Worm (Caenorhabditis elegans) whole organism, young adult: Measurements from ENCODE around the gene C26E6.1.

Source experiments
- F10E7.11 ChIP-seq: sonication (generic microtip); optimal IDR thresholded peaks from 2 replicates; lab custom pipeline; 2017; ENCODE audit warnings: mild to moderate bottlenecking, missing genetic modification characterization, moderate library complexity, missing compliant biosample characterization
- F33H1.4 ChIP-seq: fragments of 200-800 bp; sonication (Bioruptor generic); IDR thresholded peaks from 2 replicates; pipeline ENCODE4 v1.3.6; 2022; ENCODE audit warnings: missing genetic modification reagents, missing genetic modification characterization, missing compliant biosample characterization
- F37B4.10 ChIP-seq: fragments of 200-800 bp; sonication (Bioruptor generic); IDR thresholded peaks from 2 replicates; pipeline ENCODE4 v1.3.6; 2022; ENCODE audit warnings: missing genetic modification characterization, missing compliant biosample characterization
- F55B11.4 ChIP-seq: sonication (generic microtip); optimal IDR thresholded peaks from 2 replicates; lab custom pipeline; 2016; ENCODE audit warnings: missing compliant biosample characterization, missing genetic modification characterization, borderline replicate concordance; ENCODE audit not compliant: insufficient read depth
- K11D2.4 ChIP-seq: fragments of 200-800 bp; sonication (Bioruptor generic); IDR thresholded peaks from 2 replicates; pipeline ENCODE4 v1.3.6; 2022; ENCODE audit warnings: missing genetic modification reagents, missing genetic modification characterization, missing compliant biosample characterization
- T07F8.4 ChIP-seq: sonication (generic microtip); optimal IDR thresholded peaks from 2 replicates; lab custom pipeline; 2016; ENCODE audit warnings: mild to moderate bottlenecking, missing genetic modification characterization, moderate library complexity, missing compliant biosample characterization
- Y53G8AR.9 ChIP-seq: fragments of 200-800 bp; sonication (Bioruptor generic); conservative IDR thresholded peaks from 2 replicates; pipeline ENCODE4 v1.3.6; 2022; ENCODE audit warnings: missing genetic modification reagents, missing genetic modification characterization, missing compliant biosample characterization
- ZK185.1 ChIP-seq: sonication (generic microtip); optimal IDR thresholded peaks from 2 replicates; lab custom pipeline; 2016; ENCODE audit warnings: mild to moderate bottlenecking, missing genetic modification characterization, missing compliant biosample characterization; ENCODE audit not compliant: poor library complexity, severe bottlenecking
- athp-1 ChIP-seq: sonication (generic microtip); optimal IDR thresholded peaks from 2 replicates; lab custom pipeline; 2017; ENCODE audit warnings: mild to moderate bottlenecking, missing genetic modification characterization, missing compliant biosample characterization
- attf-6 ChIP-seq: fragments of 200-800 bp; sonication (Bioruptor generic); IDR thresholded peaks from 2 replicates; pipeline ENCODE4 v1.3.6; 2022; ENCODE audit warnings: missing genetic modification reagents, missing genetic modification characterization, missing compliant biosample characterization
- cebp-1 ChIP-seq, 2 experiments: fragments of 200-800 bp in 1 of 2; sonication (Bioruptor generic) in 1 of 2; sonication (generic microtip) in 1 of 2; IDR thresholded peaks in 1 of 2; optimal IDR thresholded peaks in 1 of 2; 2 replicates each; pipeline versions ENCODE4 v1.3.6 to Lab custom; 2017 to 2022; ENCODE audit warnings: missing compliant biosample characterization in 2 of 2, missing genetic modification characterization in 2 of 2, mild to moderate bottlenecking in 1 of 2, missing genetic modification reagents in 1 of 2, moderate library complexity in 1 of 2
- ceh-79 ChIP-seq: sonication (generic microtip); optimal IDR thresholded peaks from 2 replicates; lab custom pipeline; 2017; ENCODE audit warnings: mild to moderate bottlenecking, missing genetic modification characterization, missing compliant biosample characterization
- die-1 ChIP-seq: sonication (generic microtip); optimal IDR thresholded peaks from 2 replicates; lab custom pipeline; 2016; ENCODE audit warnings: missing genotype, mild to moderate bottlenecking, missing genetic modification characterization, missing compliant biosample characterization
- dpff-1 ChIP-seq: sonication (generic microtip); optimal IDR thresholded peaks from 2 replicates; lab custom pipeline; 2017; ENCODE audit warnings: mild to moderate bottlenecking, missing genetic modification characterization, missing compliant biosample characterization
- ets-4 ChIP-seq: fragments of 200-800 bp; sonication (Bioruptor generic); optimal IDR thresholded peaks from 2 replicates; lab custom pipeline; 2018; ENCODE audit warnings: mild to moderate bottlenecking, missing genetic modification characterization, missing compliant biosample characterization
- fkh-3 ChIP-seq: sonication (generic microtip); optimal IDR thresholded peaks from 2 replicates; lab custom pipeline; 2016; ENCODE audit warnings: mild to moderate bottlenecking, missing genetic modification characterization, missing compliant biosample characterization
- him-1 ChIP-seq: sonication (generic microtip); optimal IDR thresholded peaks from 2 replicates; lab custom pipeline; 2016; ENCODE audit warnings: missing genotype, missing genetic modification reagents, missing genetic modification characterization, missing compliant biosample characterization
- hmg-1.2 ChIP-seq: fragments of 200-800 bp; sonication (Bioruptor generic); IDR thresholded peaks from 2 replicates; pipeline ENCODE4 v1.3.6; 2022; ENCODE audit warnings: missing genetic modification reagents, missing genetic modification characterization, missing compliant biosample characterization
- hsf-1 ChIP-seq: fragments of 200-800 bp; sonication (Bioruptor generic); IDR thresholded peaks from 2 replicates; pipeline ENCODE4 v1.3.6; 2022; ENCODE audit warnings: missing genetic modification reagents, missing genetic modification characterization, missing compliant biosample characterization
- lir-1 ChIP-seq: fragments of 200-800 bp; sonication (Bioruptor generic); conservative IDR thresholded peaks from 2 replicates; pipeline ENCODE4 v1.3.6; 2022; ENCODE audit warnings: missing genetic modification reagents, missing genetic modification characterization, missing compliant biosample characterization
- lsl-1 ChIP-seq: fragments of 200-800 bp; sonication (Bioruptor generic); optimal IDR thresholded peaks from 2 replicates; lab custom pipeline; 2018; ENCODE audit warnings: mild to moderate bottlenecking, missing genetic modification characterization, moderate library complexity, missing compliant biosample characterization
- madf-10 ChIP-seq: sonication (generic microtip); optimal IDR thresholded peaks from 2 replicates; lab custom pipeline; 2016; ENCODE audit warnings: mild to moderate bottlenecking, missing genetic modification characterization, missing compliant biosample characterization
- madf-3 ChIP-seq: fragments of 200-800 bp; sonication (Bioruptor generic); IDR thresholded peaks from 2 replicates; pipeline ENCODE4 v1.3.6; 2022; ENCODE audit warnings: missing genetic modification reagents, missing genetic modification characterization, missing compliant biosample characterization
- madf-6 ChIP-seq: fragments of 200-800 bp; sonication (Bioruptor generic); IDR thresholded peaks from 2 replicates; pipeline ENCODE4 v1.3.6; 2022; ENCODE audit warnings: missing genetic modification reagents, missing genetic modification characterization, missing compliant biosample characterization
- mes-4 ChIP-seq: sonication (generic microtip); optimal IDR thresholded peaks from 2 replicates; lab custom pipeline; 2016; ENCODE audit warnings: missing genotype, missing genetic modification characterization, missing compliant biosample characterization
- mxl-1 ChIP-seq: sonication (generic microtip); optimal IDR thresholded peaks from 2 replicates; lab custom pipeline; 2016; ENCODE audit warnings: missing genetic modification characterization, missing compliant biosample characterization
- nfya-1 ChIP-seq: sonication (generic microtip); optimal IDR thresholded peaks from 2 replicates; lab custom pipeline; 2017; ENCODE audit warnings: antibody characterized with exemption, missing compliant biosample characterization, missing genetic modification characterization, borderline replicate concordance; ENCODE audit not compliant: insufficient read depth
- nfyb-1 ChIP-seq: fragments of 200-800 bp; sonication (Bioruptor generic); IDR thresholded peaks from 2 replicates; pipeline ENCODE4 v1.3.6; 2022; ENCODE audit warnings: missing genetic modification reagents, missing genetic modification characterization, missing compliant biosample characterization
- nhr-80 ChIP-seq: sonication (generic microtip); optimal IDR thresholded peaks from 2 replicates; lab custom pipeline; 2016; ENCODE audit warnings: missing genetic modification characterization, missing compliant biosample characterization
- nhr-90 ChIP-seq: sonication (generic microtip); optimal IDR thresholded peaks from 2 replicates; lab custom pipeline; 2016; ENCODE audit warnings: missing genotype, mild to moderate bottlenecking, missing genetic modification characterization, missing compliant biosample characterization
- pbrm-1 ChIP-seq: fragments of 200-800 bp; sonication (Bioruptor generic); IDR thresholded peaks from 2 replicates; pipeline ENCODE4 v1.3.6; 2022; ENCODE audit warnings: missing genetic modification reagents, missing genetic modification characterization, missing compliant biosample characterization
- pha-4 ChIP-seq: fragments of 150-350 bp; sonication (generic microtip); optimal IDR thresholded peaks from 2 replicates; lab custom pipeline; 2014; ENCODE audit warnings: missing biosample characterization, missing genetic modification reagents, missing genetic modification characterization
- repo-1 ChIP-seq: sonication (generic microtip); optimal IDR thresholded peaks from 2 replicates; lab custom pipeline; 2017; ENCODE audit warnings: mild to moderate bottlenecking, missing genetic modification characterization, missing compliant biosample characterization
- sea-2 ChIP-seq: fragments of 200-800 bp; sonication (Bioruptor generic); IDR thresholded peaks from 2 replicates; pipeline ENCODE4 v1.3.6; 2022; ENCODE audit warnings: missing genetic modification characterization, missing compliant biosample characterization
- snpc-1.1 ChIP-seq: sonication (generic microtip); optimal IDR thresholded peaks from 2 replicates; lab custom pipeline; 2017; ENCODE audit warnings: missing genetic modification characterization, mild to moderate bottlenecking, missing compliant biosample characterization, antibody characterized with exemption, moderate library complexity, missing genotype, missing genetic modification reagents; ENCODE audit not compliant: insufficient read depth
- snpc-1.3 ChIP-seq: sonication (generic microtip); optimal IDR thresholded peaks from 2 replicates; lab custom pipeline; 2017; ENCODE audit warnings: missing genetic modification characterization, mild to moderate bottlenecking, missing compliant biosample characterization, antibody characterized with exemption, moderate library complexity, missing genotype, missing genetic modification reagents; ENCODE audit not compliant: insufficient read depth
- snpc-3.4 ChIP-seq: sonication (generic microtip); optimal IDR thresholded peaks from 2 replicates; lab custom pipeline; 2017; ENCODE audit warnings: missing genetic modification characterization, mild to moderate bottlenecking, missing compliant biosample characterization, antibody characterized with exemption, moderate library complexity, missing genotype, missing genetic modification reagents
- somi-1 ChIP-seq: fragments of 200-800 bp; sonication (Bioruptor generic); optimal IDR thresholded peaks from 2 replicates; lab custom pipeline; 2018; ENCODE audit warnings: mild to moderate bottlenecking, missing genetic modification characterization, missing compliant biosample characterization
- sptf-2 ChIP-seq: fragments of 200-800 bp; sonication (Bioruptor generic); optimal IDR thresholded peaks from 2 replicates; lab custom pipeline; 2018; ENCODE audit warnings: mild to moderate bottlenecking, missing genetic modification characterization, missing compliant biosample characterization
- unc-130 ChIP-seq: sonication (generic microtip); optimal IDR thresholded peaks from 2 replicates; lab custom pipeline; 2016; ENCODE audit warnings: missing genetic modification reagents, missing genetic modification characterization, missing compliant biosample characterization
- unc-62 ChIP-seq: fragments of 150-350 bp; optimal IDR thresholded peaks from 2 replicates; lab custom pipeline; 2014; ENCODE audit warnings: missing biosample characterization, missing genetic modification reagents, missing genetic modification characterization
- xnd-1 ChIP-seq: sonication (generic microtip); optimal IDR thresholded peaks from 2 replicates; lab custom pipeline; 2016; ENCODE audit warnings: missing genotype, missing genetic modification reagents, missing genetic modification characterization, missing compliant biosample characterization
- zfh-2 ChIP-seq: fragments of 200-800 bp; sonication (Bioruptor generic); conservative IDR thresholded peaks from 2 replicates; pipeline ENCODE4 v1.3.6; 2022; ENCODE audit warnings: missing genetic modification reagents, missing genetic modification characterization, missing compliant biosample characterization

C26E6.1 gene

DNA sequence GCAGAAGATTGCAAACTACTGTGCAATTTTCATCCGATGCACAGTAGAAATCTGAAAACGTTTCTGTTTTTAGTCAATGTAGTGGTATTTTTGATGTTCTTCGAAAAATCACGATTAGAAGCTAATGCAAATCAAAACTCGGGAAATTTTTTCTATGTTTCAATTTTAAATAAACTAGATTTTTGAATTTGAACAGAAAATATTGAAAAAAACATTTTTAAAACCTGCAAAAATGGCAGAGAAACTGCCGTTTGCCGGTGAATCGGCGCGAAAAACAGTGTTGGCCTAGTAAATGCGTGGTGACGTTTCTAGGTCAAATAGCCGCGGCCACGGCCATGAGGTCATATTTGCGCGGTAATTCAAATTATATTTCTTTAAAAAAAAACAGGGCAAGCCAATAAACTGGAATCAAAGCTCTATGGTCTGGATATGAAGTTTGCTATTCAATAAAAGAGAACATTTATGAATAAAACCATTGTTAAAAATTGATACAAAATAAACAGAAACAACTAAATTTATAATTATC lies 26.4 kb upstream of the C26E6.1 start, which contains the start of gene set-2 (continued):
- TF ChIP-seq snpc-1.1 (tag; lab: Kevin White, UChicago) (peak; percentile 40), hsf-1 (GFP tag; lab: Robert Waterston, UW) (0 out of 2 replicates have a peak, but pooled peaks have one; percentile 19), T07F8.4 (tag; lab: Kevin White, UChicago) (no peak), zfh-2 (GFP tag; lab: Robert Waterston, UW) (0 out of 2 replicates have a peak, but pooled peaks have one; percentile 30), madf-3 (GFP tag; lab: Robert Waterston, UW) (peak; percentile 89), F10E7.11 (tag; lab: Kevin White, UChicago) (peak; percentile 38), F37B4.10 (GFP tag; lab: Robert Waterston, UW) (no peak), nfya-1 (tag; lab: Kevin White, UChicago) (no peak), die-1 (no peak), pbrm-1 (GFP tag; lab: Robert Waterston, UW) (peak; percentile 65; the same call in 1 of the 2 replicates), xnd-1 (tag; lab: Kevin White, UChicago) (peak; percentile 58), repo-1 (tag; lab: Kevin White, UChicago) (no peak), unc-130 (peak; percentile 95), sptf-2 (peak; percentile 84), fkh-3 (tag; lab: Kevin White, UChicago) (no peak), ceh-79 (tag; lab: Kevin White, UChicago) (no peak), dpff-1 (tag; lab: Kevin White, UChicago) (no peak), K11D2.4 (GFP tag; lab: Robert Waterston, UW) (peak; percentile 58; the same call in 1 of the 2 replicates), nhr-80 (peak; percentile 30), madf-6 (GFP tag; lab: Robert Waterston, UW) (peak; percentile 88), mes-4 (tag; lab: Kevin White, UChicago) (no peak), Y53G8AR.9 (GFP tag; lab: Robert Waterston, UW) (peak; percentile 51; the same call in 1 of the 2 replicates), hmg-1.2 (peak; percentile 48), lir-1 (GFP tag; lab: Robert Waterston, UW) (peak; percentile 84), mxl-1 (tag; lab: Kevin White, UChicago) (no peak), F55B11.4 (tag; lab: Kevin White, UChicago) (no peak), unc-62 (no peak), sea-2 (no peak), athp-1 (peak; percentile 75), lsl-1 (peak; percentile 75), cebp-1 (GFP tag; IDR thresholded peaks at IDR 0.05; lab: Robert Waterston, UW) (no peak), cebp-1 (tag; optimal IDR thresholded peaks at IDR 0.05; lab: Kevin White, UChicago) (peak; percentile 67), ets-4 (no peak), nhr-90 (tag; lab: Kevin White, UChicago) (no peak), attf-6 (GFP tag; lab: Robert Waterston, UW) (peak; percentile 29; the same call in 1 of the 2 replicates), nfyb-1 (GFP tag; lab: Robert Waterston, UW) (peak; percentile 76)

DNA sequence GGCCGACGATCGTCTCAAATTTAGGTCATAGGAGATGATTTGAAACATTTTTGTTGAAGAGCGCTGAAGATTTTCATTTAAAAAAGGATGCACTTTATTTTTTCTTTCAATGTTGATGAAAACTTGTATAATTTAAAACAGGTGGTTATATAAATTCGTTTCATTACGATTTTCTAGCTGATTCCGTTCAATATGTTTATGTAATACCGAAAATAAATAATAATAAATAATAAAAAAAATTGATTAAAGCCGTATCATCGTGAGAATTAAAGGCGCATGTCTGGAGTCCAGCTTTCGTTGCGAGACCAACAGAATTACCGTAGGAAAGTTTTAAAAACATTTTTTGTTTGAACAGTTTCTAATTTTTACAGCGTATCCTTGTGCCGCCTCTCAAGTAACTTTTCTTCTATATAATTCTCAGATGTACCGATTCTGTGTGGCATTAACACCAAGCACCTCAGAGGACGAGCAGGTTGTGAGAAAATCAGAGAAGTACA lies 24.4 kb upstream of the C26E6.1 start, which contains the start of the genes C26E6.12 and eri-9:
TSS of gene C26E6.12 (minus strand) at position 51 of the 497 bp plus-strand sequence.
TSS of gene eri-9 (plus strand) at position 248 of the 497 bp plus-strand sequence.
- TF ChIP-seq mes-4 (tag; lab: Kevin White, UChicago) (no peak), snpc-3.4 (tag; lab: Kevin White, UChicago) (no peak), madf-10 (no peak), ZK185.1 (tag; lab: Kevin White, UChicago) (no peak), pha-4 (tag; lab: Kevin White, UChicago) (no peak), somi-1 (GFP tag; lab: Kevin White, UChicago) (no peak), him-1 (tag; lab: Kevin White, UChicago) (no peak), snpc-1.3 (no peak), lsl-1 (peak; percentile 66), F33H1.4 (GFP tag; lab: Robert Waterston, UW) (peak; percentile 56; the same call in 1 of the 2 replicates)
